Fruit fly (Drosophila melanogaster) Kc167 (cell line): ENCODE data around the gene cort.

Experiments
- Myc ChIP-seq: fragments of >200 bp; optimal IDR thresholded peaks from 2 replicates; lab custom pipeline; 2017; ENCODE audit warnings: missing external identifiers
- psq ChIP-seq: fragments of >200 bp; optimal IDR thresholded peaks from 2 replicates; lab custom pipeline; 2017; ENCODE audit warnings: missing external identifiers

DNA sequence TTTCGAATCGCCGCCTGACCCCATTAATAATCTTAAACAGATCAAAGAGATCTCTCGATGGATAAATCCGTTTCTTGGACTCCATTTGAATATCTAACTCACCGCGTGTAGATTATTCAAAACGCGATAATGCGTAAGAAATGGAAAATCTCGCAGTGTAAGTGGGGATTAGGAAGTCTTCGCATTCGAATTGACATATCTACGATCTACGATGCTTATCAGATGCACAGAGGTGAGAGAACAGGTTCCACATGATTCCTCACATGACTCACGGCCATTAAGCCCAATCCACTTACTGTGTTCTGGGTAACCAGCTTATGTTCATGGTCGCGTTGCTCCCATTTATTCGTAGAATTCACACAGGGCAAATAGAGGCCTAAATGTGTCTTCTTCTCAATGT lies 19.8 kb upstream of the cort start:
- no peak for TF ChIP-seq psq (lab: Kevin White, UChicago)
- TF ChIP-seq Myc (lab: Kevin White, UChicago) = no peak
